Worm (Caenorhabditis elegans) whole organism, late embryonic: ENCODE results near the gene Y69H2.3.

Experiments used
- F13H6.1 ChIP-seq: sonication (generic microtip); optimal IDR thresholded peaks from 2 replicates; lab custom pipeline; 2016; ENCODE audit warnings: missing genetic modification characterization, missing compliant biosample characterization
- ama-1 ChIP-seq: fragments of 150-350 bp; optimal IDR thresholded peaks from 2 replicates; lab custom pipeline; 2014
- ceh-48 ChIP-seq: sonication (generic microtip); optimal IDR thresholded peaks from 2 replicates; lab custom pipeline; 2016; ENCODE audit warnings: missing genetic modification characterization, inconsistent platforms, missing compliant biosample characterization
- dmd-4 ChIP-seq: sonication (generic microtip); optimal IDR thresholded peaks from 2 replicates; lab custom pipeline; 2016; ENCODE audit warnings: borderline replicate concordance, missing genetic modification characterization, missing compliant biosample characterization
- dve-1 ChIP-seq: sonication (generic microtip); optimal IDR thresholded peaks from 2 replicates; lab custom pipeline; 2017; ENCODE audit warnings: antibody characterized with exemption, mild to moderate bottlenecking, missing genetic modification characterization, missing compliant biosample characterization
- elt-2 ChIP-seq: sonication (generic microtip); optimal IDR thresholded peaks from 2 replicates; lab custom pipeline; 2016; ENCODE audit warnings: missing genetic modification reagents, missing genetic modification characterization, missing compliant biosample characterization
- eyg-1 ChIP-seq: sonication (generic microtip); optimal IDR thresholded peaks from 2 replicates; lab custom pipeline; 2016; ENCODE audit warnings: missing genotype, missing genetic modification characterization, missing compliant biosample characterization
- fkh-10 ChIP-seq: fragments of 150-350 bp; optimal IDR thresholded peaks from 2 replicates; lab custom pipeline; 2014; ENCODE audit warnings: missing biosample characterization, missing genetic modification reagents, missing genetic modification characterization
- lim-6 ChIP-seq: sonication (generic microtip); optimal IDR thresholded peaks from 2 replicates; lab custom pipeline; 2016; ENCODE audit warnings: missing genetic modification characterization, missing compliant biosample characterization
- lin-11 ChIP-seq: fragments of 200-800 bp; sonication (Bioruptor generic); optimal IDR thresholded peaks from 2 replicates; lab custom pipeline; 2018; ENCODE audit warnings: mild to moderate bottlenecking, missing genetic modification characterization, missing compliant biosample characterization
- nfya-1 ChIP-seq: sonication (generic microtip); optimal IDR thresholded peaks from 2 replicates; lab custom pipeline; 2017; ENCODE audit warnings: missing genetic modification characterization, mild to moderate bottlenecking, missing compliant biosample characterization, antibody characterized with exemption, moderate library complexity
- pqm-1 ChIP-seq: sonication (generic microtip); optimal IDR thresholded peaks from 2 replicates; lab custom pipeline; 2016; ENCODE audit warnings: missing genetic modification characterization, missing compliant biosample characterization
- rnt-1 ChIP-seq: sonication (generic microtip); optimal IDR thresholded peaks from 2 replicates; lab custom pipeline; 2016; ENCODE audit warnings: missing genetic modification characterization, missing compliant biosample characterization
- syd-9 ChIP-seq: sonication (generic microtip); optimal IDR thresholded peaks from 2 replicates; lab custom pipeline; 2016; ENCODE audit warnings: mild to moderate bottlenecking, missing genetic modification characterization, moderate library complexity, missing compliant biosample characterization

ce11 chrV:18670017-18670416 lies 6.1 kb upstream of the Y69H2.3 start, which contains the start of gene Y69H2.10:
- TF ChIP-seq nfya-1 (tag; lab: Kevin White, UChicago) = no peak
- no peak for TF ChIP-seq fkh-10 (GFP tag; lab: Kevin White, UChicago)
- TF ChIP-seq dve-1 = no peak
- no peak for TF ChIP-seq lim-6 (tag; lab: Kevin White, UChicago)
- TF ChIP-seq elt-2 (tag; lab: Kevin White, UChicago) = no peak
- no peak for TF ChIP-seq ceh-48 (tag; lab: Kevin White, UChicago)
- no peak for TF ChIP-seq eyg-1 (tag; lab: Kevin White, UChicago)
- TF ChIP-seq pqm-1 (tag; lab: Kevin White, UChicago) = no peak
- TF ChIP-seq dmd-4 (tag; lab: Kevin White, UChicago) = no peak
- TF ChIP-seq ama-1 = no peak
- TF ChIP-seq lin-11 (tag; lab: Kevin White, UChicago) = no peak
- TF ChIP-seq F13H6.1 = no peak
- no peak for TF ChIP-seq syd-9 (tag; lab: Kevin White, UChicago)
- TF ChIP-seq rnt-1 (tag; lab: Kevin White, UChicago) = no peak
